Worm (Caenorhabditis elegans): ENCODE results near the gene F46B3.15.

F46B3.15 gene

DNA sequence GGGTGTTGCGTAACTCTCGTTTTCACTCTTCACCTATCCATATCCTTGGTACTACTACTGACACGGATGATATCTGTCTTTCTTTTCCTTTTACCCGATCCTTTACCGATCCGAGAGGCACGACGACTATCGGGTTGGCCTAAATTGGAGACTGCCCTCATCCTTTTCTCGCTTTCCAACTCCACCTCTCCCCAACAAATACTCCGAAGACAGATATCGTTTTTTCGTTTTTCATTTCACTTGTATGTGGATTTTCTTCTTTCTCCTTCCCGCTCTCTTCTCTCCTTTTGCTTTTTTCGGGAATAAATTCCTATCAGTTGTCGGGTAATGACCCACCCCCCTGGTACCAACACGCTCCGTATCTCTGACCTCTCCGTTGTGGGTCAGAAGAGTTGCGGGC, 31.4 kb upstream of the F46B3.15 start:
- TF ChIP-seq ceh-34 (tag; optimal IDR thresholded peaks at IDR 0.05) = no peak
- no peak for TF ChIP-seq fkh-6 (tag; optimal IDR thresholded peaks at IDR 0.05)
- no peak for TF ChIP-seq che-1 (tag; optimal IDR thresholded peaks at IDR 0.05)
- no peak for TF ChIP-seq mec-3 (tag; optimal IDR thresholded peaks at IDR 0.05; ENCODE audit: borderline replicate concordance)
- TF ChIP-seq pros-1 (tag; optimal IDR thresholded peaks at IDR 0.05) = no peak
- TF ChIP-seq ceh-9 (tag; optimal IDR thresholded peaks at IDR 0.05) = no peak
- TF ChIP-seq ceh-31 (tag; optimal IDR thresholded peaks at IDR 0.05) = no peak
- TF ChIP-seq elt-2 (tag; optimal IDR thresholded peaks at IDR 0.05) = no peak
- TF ChIP-seq C38D4.7 (GFP tag; optimal IDR thresholded peaks at IDR 0.05) = no peak
- TF ChIP-seq ceh-18 (tag; optimal IDR thresholded peaks at IDR 0.05) = no peak
- TF ChIP-seq unc-3 (GFP tag; conservative IDR thresholded peaks at IDR 0.05) = no peak
- TF ChIP-seq unc-3 (tag; optimal IDR thresholded peaks at IDR 0.05) = no peak
- TF ChIP-seq ets-4 (tag; optimal IDR thresholded peaks at IDR 0.05) = no peak
- TF ChIP-seq hlh-30 (tag; optimal IDR thresholded peaks at IDR 0.05; ENCODE audit: insufficient read depth) = no peak
- TF ChIP-seq unc-55 (GFP tag; optimal IDR thresholded peaks at IDR 0.05) = no peak
- TF ChIP-seq tbx-7 (tag; optimal IDR thresholded peaks at IDR 0.05) = no peak

DNA sequence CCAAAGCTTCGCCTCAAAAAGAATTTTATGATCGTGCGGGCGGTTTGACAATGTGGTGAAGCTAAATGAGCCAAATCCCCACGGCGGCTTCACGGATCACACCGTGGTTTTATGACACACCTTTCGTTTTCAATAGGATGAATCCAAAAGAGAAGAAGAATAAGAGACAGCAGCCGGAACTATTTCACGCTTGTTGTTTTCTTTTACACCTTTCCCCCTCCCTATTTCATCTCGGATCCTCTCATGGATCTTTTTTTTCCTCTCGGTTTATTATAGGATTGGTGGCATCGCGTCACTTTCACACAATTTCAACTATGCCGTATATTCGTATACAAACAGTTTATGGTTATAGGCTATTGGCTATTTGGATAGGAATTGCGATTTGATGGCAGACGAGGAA, 30.2 kb upstream of the F46B3.15 start:
- TF ChIP-seq lin-11 (tag; optimal IDR thresholded peaks at IDR 0.05) = no peak
- TF ChIP-seq C08G9.2 (tag; optimal IDR thresholded peaks at IDR 0.05) = no peak
- TF ChIP-seq pha-4 (tag; optimal IDR thresholded peaks at IDR 0.05) = no peak
- no peak for TF ChIP-seq ceh-30 (tag; optimal IDR thresholded peaks at IDR 0.05)
- TF ChIP-seq ceh-48 (tag; optimal IDR thresholded peaks at IDR 0.05) = no peak
- no peak for TF ChIP-seq pag-3 (tag; optimal IDR thresholded peaks at IDR 0.05; ENCODE audit: borderline replicate concordance)
- no peak for TF ChIP-seq fax-1 (tag; optimal IDR thresholded peaks at IDR 0.05)
- TF ChIP-seq pros-1 (tag; optimal IDR thresholded peaks at IDR 0.05) = no peak
- TF ChIP-seq ttx-3 (tag; optimal IDR thresholded peaks at IDR 0.05) = no peak
- no peak for TF ChIP-seq tbx-2 (tag; optimal IDR thresholded peaks at IDR 0.05)
- no peak for TF ChIP-seq ceh-2 (tag; optimal IDR thresholded peaks at IDR 0.05)
- TF ChIP-seq zip-5 (tag; optimal IDR thresholded peaks at IDR 0.05) = no peak

DNA sequence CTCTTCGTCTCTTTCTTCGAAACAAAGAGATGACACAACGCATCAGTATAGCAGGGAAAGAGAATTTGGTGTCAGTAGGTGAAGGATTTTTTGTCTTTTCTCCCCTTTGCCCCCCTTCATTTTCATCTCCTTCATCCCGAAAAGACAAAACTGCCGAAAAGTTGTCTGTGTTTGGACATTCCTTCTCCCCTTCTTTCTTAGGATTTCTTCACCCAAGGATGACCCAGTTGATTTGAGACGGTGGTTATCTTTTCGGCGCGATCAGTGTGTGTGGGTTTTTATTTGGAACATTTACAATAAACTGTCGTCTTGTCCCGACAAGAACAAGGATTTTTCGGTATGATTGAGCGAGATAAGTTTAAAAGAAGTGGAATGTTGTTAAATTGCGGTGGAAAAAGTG, 29.0 kb upstream of the F46B3.15 start:
- no peak for TF ChIP-seq tbx-7 (tag; optimal IDR thresholded peaks at IDR 0.05)
- no peak for TF ChIP-seq sox-2 (GFP tag; IDR thresholded peaks at IDR 0.05)
- no peak for TF ChIP-seq Y22D7AL.16 (tag; optimal IDR thresholded peaks at IDR 0.05)
- no peak for TF ChIP-seq ceh-45 (GFP tag; IDR thresholded peaks at IDR 0.05)
- TF ChIP-seq ttx-3 (tag; optimal IDR thresholded peaks at IDR 0.05) = no peak
- no peak for TF ChIP-seq gmeb-2 (tag; optimal IDR thresholded peaks at IDR 0.05)
- no peak for TF ChIP-seq elt-2 (tag; optimal IDR thresholded peaks at IDR 0.05)
- TF ChIP-seq C08G9.2 (tag; optimal IDR thresholded peaks at IDR 0.05) = no peak
- TF ChIP-seq ceh-48 (tag; optimal IDR thresholded peaks at IDR 0.05) = no peak
- TF ChIP-seq pqm-1 (tag; optimal IDR thresholded peaks at IDR 0.05) = no peak
- no peak for TF ChIP-seq odd-2 (tag; optimal IDR thresholded peaks at IDR 0.05)
- TF ChIP-seq pag-3 (tag; optimal IDR thresholded peaks at IDR 0.05; ENCODE audit: borderline replicate concordance) = no peak
- TF ChIP-seq hlh-8 (tag; optimal IDR thresholded peaks at IDR 0.05) = no peak
- TF ChIP-seq pha-2 (tag; optimal IDR thresholded peaks at IDR 0.05) = no peak

DNA sequence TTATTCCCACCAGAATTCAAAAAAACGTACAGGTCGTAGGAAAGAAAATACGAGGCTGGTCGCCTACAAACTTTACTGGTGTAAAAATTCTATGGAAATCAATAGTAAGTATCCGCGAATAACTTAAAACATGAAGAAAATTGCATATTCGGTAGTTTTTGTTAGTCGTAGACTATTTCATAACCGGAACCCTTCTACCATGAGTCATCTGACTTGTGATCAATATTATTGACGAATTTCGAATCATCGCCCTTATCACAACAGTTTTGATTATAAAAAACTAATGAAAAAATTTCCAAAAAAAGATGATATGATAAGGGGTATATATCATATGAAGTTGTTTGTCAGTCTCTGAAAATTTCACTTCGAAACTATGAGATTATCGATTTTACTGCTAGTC, 26.5 kb upstream of the F46B3.15 start, which contains the start of gene W01F3.2:
Gene W01F3.2 (plus strand): TSS at position 301 of the 400 bp plus-strand sequence.
- TF ChIP-seq tbx-2 (tag; optimal IDR thresholded peaks at IDR 0.05) = no peak
- no peak for TF ChIP-seq fkh-10 (GFP tag; optimal IDR thresholded peaks at IDR 0.05)
- TF ChIP-seq ceh-22 (tag; optimal IDR thresholded peaks at IDR 0.05) = no peak
- TF ChIP-seq nhr-11 (tag; optimal IDR thresholded peaks at IDR 0.05) = no peak
- no peak for TF ChIP-seq pha-4 (tag; optimal IDR thresholded peaks at IDR 0.05)

Data from whole organism, late embryonic.